Fruit fly (Drosophila melanogaster) whole organism, prepupa: Measurements from ENCODE around the gene sa.

Source experiments
- Blimp-1 ChIP-seq: fragments of 200-800 bp; sonication (Bioruptor generic); optimal IDR thresholded peaks from 3 replicates; lab custom pipeline; 2017; ENCODE audit warnings: missing biosample characterization, missing genetic modification characterization, mild to moderate bottlenecking, moderate library complexity, missing genetic modification reagents
- CG3919 ChIP-seq: fragments of 200-800 bp; sonication (Bioruptor generic); optimal IDR thresholded peaks from 3 replicates; lab custom pipeline; 2016; ENCODE audit warnings: missing biosample characterization, missing genetic modification characterization
- CG6792 ChIP-seq: fragments of 200-800 bp; sonication (Bioruptor generic); optimal IDR thresholded peaks from 3 replicates; lab custom pipeline; 2016; ENCODE audit warnings: missing biosample characterization, missing genetic modification characterization
- cyc ChIP-seq: fragments of 200-800 bp; sonication (Bioruptor generic); optimal IDR thresholded peaks from 3 replicates; lab custom pipeline; 2016; ENCODE audit warnings: missing biosample characterization, missing genetic modification characterization
- dac ChIP-seq: fragments of 200-800 bp; sonication (Bioruptor generic); optimal IDR thresholded peaks from 2 replicates; lab custom pipeline; 2017; ENCODE audit warnings: missing biosample characterization, mild to moderate bottlenecking, missing genetic modification characterization
- fd85E ChIP-seq: fragments of 200-800 bp; sonication (Bioruptor generic); optimal IDR thresholded peaks from 3 replicates; lab custom pipeline; 2016; ENCODE audit warnings: missing biosample characterization, missing genetic modification characterization
- net ChIP-seq: fragments of 200-800 bp; sonication (Bioruptor generic); optimal IDR thresholded peaks from 3 replicates; lab custom pipeline; 2016; ENCODE audit warnings: missing biosample characterization, missing genetic modification characterization

- TF ChIP-seq dac (GFP tag; lab: Kevin White, UChicago): no peak
- no peak for TF ChIP-seq Blimp-1 (GFP tag; lab: Kevin White, UChicago)
- TF ChIP-seq fd85E (GFP tag; lab: Kevin White, UChicago): no peak
- TF ChIP-seq CG3919 (GFP tag; lab: Kevin White, UChicago): no peak
- TF ChIP-seq cyc (GFP tag; lab: Kevin White, UChicago): peak; percentile 2
- TF ChIP-seq net (GFP tag; lab: Kevin White, UChicago): no peak
- TF ChIP-seq CG6792 (GFP tag; lab: Kevin White, UChicago): no peak
Observed at dm6 chr3L:21385699-21386098, 20.8 kb downstream of the sa start.
